Fruit fly (Drosophila melanogaster) whole organism, embryonic: ENCODE data around the gene CG8420.

Source experiments
- Antp ChIP-seq: fragments of 200-800 bp; sonication (Bioruptor generic); optimal IDR thresholded peaks from 3 replicates; lab custom pipeline; 2016; ENCODE audit warnings: missing biosample characterization, missing genetic modification characterization
- CG10321 ChIP-seq: fragments of 200-800 bp; sonication (Bioruptor generic); IDR thresholded peaks from 2 replicates; pipeline ENCODE4 v1.3.6; 2022; ENCODE audit warnings: missing biosample characterization, missing genetic modification characterization
- CG10431 ChIP-seq: fragments of 200-800 bp; sonication (Bioruptor generic); optimal IDR thresholded peaks from 3 replicates; lab custom pipeline; 2018; ENCODE audit warnings: missing biosample characterization, mild to moderate bottlenecking, missing genetic modification characterization
- CG12744 ChIP-seq: fragments of 200-800 bp; sonication (Bioruptor generic); optimal IDR thresholded peaks from 2 replicates; lab custom pipeline; 2016; ENCODE audit warnings: missing biosample characterization, missing genetic modification characterization
- CG13775 ChIP-seq: fragments of 200-800 bp; sonication (Bioruptor generic); optimal IDR thresholded peaks from 3 replicates; lab custom pipeline; 2017; ENCODE audit warnings: missing biosample characterization, mild to moderate bottlenecking, missing genetic modification characterization
- CG14050 ChIP-seq: fragments of 200-800 bp; sonication (Bioruptor generic); IDR thresholded peaks from 3 replicates; pipeline ENCODE4 v1.3.6; 2022; ENCODE audit warnings: missing biosample characterization, missing genetic modification characterization
- CG14667 ChIP-seq: fragments of 200-800 bp; sonication (Bioruptor generic); IDR thresholded peaks from 2 replicates; pipeline ENCODE4 v1.3.6; 2022; ENCODE audit warnings: missing biosample characterization, missing genetic modification characterization
- CG15011 ChIP-seq: fragments of 200-800 bp; sonication (Bioruptor generic); optimal IDR thresholded peaks from 3 replicates; lab custom pipeline; 2018; ENCODE audit warnings: missing biosample characterization, mild to moderate bottlenecking, missing genetic modification characterization
- CG17359 ChIP-seq: fragments of 200-800 bp; sonication (Bioruptor generic); optimal IDR thresholded peaks from 3 replicates; lab custom pipeline; 2018; ENCODE audit warnings: missing biosample characterization, mild to moderate bottlenecking, missing genetic modification characterization, moderate library complexity
- CG17612 ChIP-seq: fragments of 200-800 bp; sonication (Bioruptor generic); IDR thresholded peaks from 2 replicates; pipeline ENCODE4 v1.3.6; 2022; ENCODE audit warnings: missing biosample characterization, missing genetic modification characterization
- CG17912 ChIP-seq: fragments of 200-800 bp; sonication (Bioruptor generic); optimal IDR thresholded peaks from 2 replicates; lab custom pipeline; 2018; ENCODE audit warnings: missing biosample characterization, mild to moderate bottlenecking, missing genetic modification characterization
- CG1832 ChIP-seq: fragments of 200-800 bp; sonication (Bioruptor generic); optimal IDR thresholded peaks from 2 replicates; lab custom pipeline; 2017; ENCODE audit warnings: missing biosample characterization, mild to moderate bottlenecking, missing genetic modification characterization, inconsistent platforms
- CG2199 ChIP-seq: fragments of 200-800 bp; sonication (Bioruptor generic); IDR thresholded peaks from 3 replicates; pipeline ENCODE4 v1.3.6; 2022; ENCODE audit warnings: missing biosample characterization, missing genetic modification characterization
- CG2678 ChIP-seq: fragments of 200-800 bp; sonication (Bioruptor generic); optimal IDR thresholded peaks from 3 replicates; lab custom pipeline; 2019; ENCODE audit warnings: missing biosample characterization, mild to moderate bottlenecking, missing genetic modification characterization, moderate library complexity
- CG3995 ChIP-seq: fragments of 200-800 bp; sonication (Bioruptor generic); optimal IDR thresholded peaks from 3 replicates; lab custom pipeline; 2016; ENCODE audit warnings: missing biosample characterization, missing genetic modification characterization
- CG4707 ChIP-seq: fragments of 200-800 bp; sonication (Bioruptor generic); optimal IDR thresholded peaks from 2 replicates; lab custom pipeline; 2018; ENCODE audit warnings: missing biosample characterization, mild to moderate bottlenecking, missing genetic modification characterization, moderate library complexity
- CG8388 ChIP-seq: fragments of 200-800 bp; sonication (Bioruptor generic); optimal IDR thresholded peaks from 2 replicates; lab custom pipeline; 2019; ENCODE audit warnings: missing biosample characterization, mild to moderate bottlenecking, missing genetic modification characterization, moderate library complexity
- CG8478 ChIP-seq: fragments of >200 bp; optimal IDR thresholded peaks from 2 replicates; lab custom pipeline; 2018
- CG9932 ChIP-seq: fragments of 200-800 bp; sonication (Bioruptor generic); IDR thresholded peaks from 2 replicates; pipeline ENCODE4 v1.3.6; 2022; ENCODE audit warnings: missing biosample characterization, missing genetic modification characterization
- Chrac-16 ChIP-seq: fragments of 200-800 bp; sonication (Bioruptor generic); optimal IDR thresholded peaks from 3 replicates; lab custom pipeline; 2016; ENCODE audit warnings: missing biosample characterization, missing genetic modification characterization
- D19A ChIP-seq: fragments of 200-800 bp; optimal IDR thresholded peaks from 3 replicates; lab custom pipeline; 2019; ENCODE audit warnings: missing biosample characterization, mild to moderate bottlenecking, missing genetic modification characterization, moderate library complexity
- Deaf1 ChIP-seq: fragments of 200-800 bp; optimal IDR thresholded peaks from 3 replicates; lab custom pipeline; 2019; ENCODE audit warnings: missing biosample characterization, mild to moderate bottlenecking, missing genetic modification characterization, moderate library complexity
- Dref ChIP-seq: fragments of 200-800 bp; sonication (Bioruptor generic); IDR thresholded peaks from 2 replicates; pipeline ENCODE4 v1.3.6; 2022; ENCODE audit warnings: missing biosample characterization, missing genetic modification characterization
- Ets97D ChIP-seq: fragments of 200-800 bp; sonication (Bioruptor generic); optimal IDR thresholded peaks from 3 replicates; lab custom pipeline; 2016; ENCODE audit warnings: missing biosample characterization, missing genetic modification characterization
- Hr3 ChIP-seq: fragments of 200-800 bp; sonication (Bioruptor generic); optimal IDR thresholded peaks from 3 replicates; lab custom pipeline; 2016; ENCODE audit warnings: missing biosample characterization, missing genetic modification characterization
- Lpt ChIP-seq: fragments of >200 bp; optimal IDR thresholded peaks from 2 replicates; lab custom pipeline; 2018; ENCODE audit warnings: missing biosample characterization, missing genetic modification characterization
- Med ChIP-seq: fragments of 200-800 bp; sonication (Bioruptor generic); peaks from one replicate; lab custom pipeline; 2016; ENCODE audit warnings: missing biosample characterization, missing genetic modification characterization, mild to moderate bottlenecking, inconsistent platforms, moderate library complexity
- Mes4 ChIP-seq: fragments of 200-800 bp; sonication (Bioruptor generic); optimal IDR thresholded peaks from 2 replicates; lab custom pipeline; 2016; ENCODE audit warnings: missing biosample characterization, missing genetic modification characterization
- Nf-YC ChIP-seq: fragments of 200-800 bp; optimal IDR thresholded peaks from 3 replicates; lab custom pipeline; 2019; ENCODE audit warnings: missing biosample characterization, mild to moderate bottlenecking, missing genetic modification characterization, moderate library complexity
- Ssrp ChIP-seq: fragments of 200-800 bp; sonication (Bioruptor generic); optimal IDR thresholded peaks from 2 replicates; lab custom pipeline; 2018; ENCODE audit warnings: missing biosample characterization, mild to moderate bottlenecking, missing genetic modification characterization, moderate library complexity
- TFAM ChIP-seq: fragments of 200-800 bp; sonication (Bioruptor generic); optimal IDR thresholded peaks from 2 replicates; lab custom pipeline; 2017; ENCODE audit warnings: missing biosample characterization, missing genetic modification characterization, inconsistent platforms
- Xrp1 ChIP-seq: fragments of 200-800 bp; sonication (Bioruptor generic); IDR thresholded peaks from 2 replicates; pipeline ENCODE4 v1.3.6; 2022; ENCODE audit warnings: missing biosample characterization, missing genetic modification characterization
- ac ChIP-seq: fragments of 200-800 bp; sonication (Bioruptor generic); optimal IDR thresholded peaks from 3 replicates; lab custom pipeline; 2017; ENCODE audit warnings: missing biosample characterization, mild to moderate bottlenecking, missing genetic modification characterization
- chn ChIP-seq: fragments of 200-800 bp; sonication (Bioruptor generic); optimal IDR thresholded peaks from 2 replicates; lab custom pipeline; 2016; ENCODE audit warnings: missing biosample characterization, missing genetic modification characterization
- esg ChIP-seq: fragments of 200-800 bp; sonication (Bioruptor generic); conservative IDR thresholded peaks from 2 replicates; pipeline ENCODE4 v1.3.6; 2022; ENCODE audit warnings: missing biosample characterization, missing genetic modification characterization
- exex ChIP-seq: fragments of 200-800 bp; sonication (Bioruptor generic); optimal IDR thresholded peaks from 4 replicates; lab custom pipeline; 2018; ENCODE audit warnings: missing biosample characterization, mild to moderate bottlenecking, missing genetic modification characterization, moderate library complexity
- jing ChIP-seq: fragments of 200-800 bp; sonication (Bioruptor generic); optimal IDR thresholded peaks from 2 replicates; lab custom pipeline; 2018; ENCODE audit warnings: missing biosample characterization, mild to moderate bottlenecking, missing genetic modification characterization
- lola ChIP-seq, 3 experiments: fragments of >200 bp in 2 of 3; fragments of 200-800 bp in 1 of 3; sonication (Bioruptor generic) in 1 of 3; optimal IDR thresholded peaks; 2 replicates each; lab custom pipeline; 2017 to 2019; ENCODE audit warnings: missing biosample characterization in 3 of 3, missing genetic modification characterization in 3 of 3, mild to moderate bottlenecking in 1 of 3, moderate library complexity in 1 of 3
- mirr ChIP-seq: fragments of 200-800 bp; sonication (Bioruptor generic); optimal IDR thresholded peaks from 3 replicates; lab custom pipeline; 2018; ENCODE audit warnings: missing biosample characterization, mild to moderate bottlenecking, missing genetic modification characterization
- nom ChIP-seq: fragments of 200-800 bp; sonication (Bioruptor generic); optimal IDR thresholded peaks from 2 replicates; lab custom pipeline; 2017; ENCODE audit warnings: missing biosample characterization, missing genetic modification characterization, mild to moderate bottlenecking, moderate library complexity, missing genetic modification reagents
- sna ChIP-seq: fragments of 200-800 bp; sonication (Bioruptor generic); IDR thresholded peaks from 2 replicates; pipeline ENCODE4 v1.3.6; 2022; ENCODE audit warnings: missing biosample characterization, missing genetic modification characterization; ENCODE audit not compliant: partially characterized antibody
- tin ChIP-seq: fragments of 200-800 bp; sonication (Bioruptor generic); optimal IDR thresholded peaks from 3 replicates; lab custom pipeline; 2016; ENCODE audit warnings: missing biosample characterization, missing genetic modification characterization
- wor ChIP-seq: fragments of 200-800 bp; sonication (Bioruptor generic); IDR thresholded peaks from 2 replicates; pipeline ENCODE4 v1.3.6; 2022; ENCODE audit warnings: missing biosample characterization, missing genetic modification characterization

CG8420 gene

dm6 chr3R:9224807-9225206 lies 21.6 kb upstream of the CG8420 start (continued):
- TF ChIP-seq CG17912 (no peak), Chrac-16 (peak; percentile 71), CG9932 (peak; percentile 41), wor (GFP tag; lab: Robert Waterston, UW) (peak; percentile 57), Antp (GFP tag; lab: Kevin White, UChicago) (peak; percentile 17), CG15011 (GFP tag; lab: Kevin White, UChicago) (no peak), tin (GFP tag; lab: Kevin White, UChicago) (peak; percentile 76), Deaf1 (tag; lab: Kevin White, UChicago) (peak; percentile 61), jing (GFP tag; lab: Kevin White, UChicago) (no peak), Lpt (GFP tag; lab: Kevin White, UChicago) (no peak), Mes4 (peak; percentile 42), CG2678 (tag; lab: Kevin White, UChicago) (peak; percentile 65), TFAM (GFP tag; lab: Kevin White, UChicago) (no peak), CG13775 (peak; percentile 32), CG17612 (GFP tag; lab: Robert Waterston, UW) (no peak), mirr (GFP tag; lab: Kevin White, UChicago) (no peak), CG4707 (GFP tag; lab: Kevin White, UChicago) (no peak), Med (GFP tag; lab: Kevin White, UChicago) (peak; percentile 67), exex (tag; lab: Kevin White, UChicago) (no peak), CG10431 (GFP tag; lab: Kevin White, UChicago) (no peak), CG8478 (no peak), lola (GFP tag; optimal IDR thresholded peaks at IDR 0.05; lab: Kevin White, UChicago) (peak in 1 of 3 experiments; percentile 53), CG14667 (peak; percentile 61; the same call in 1 of the 2 replicates), Ets97D (GFP tag; lab: Kevin White, UChicago) (peak; percentile 5), ac (GFP tag; lab: Kevin White, UChicago) (no peak), CG3995 (GFP tag; lab: Kevin White, UChicago) (no peak), chn (GFP tag; lab: Kevin White, UChicago) (peak; percentile 32), esg (GFP tag; lab: Robert Waterston, UW) (peak; percentile 60), Dref (GFP tag; lab: Robert Waterston, UW) (no peak), Ssrp (tag; lab: Kevin White, UChicago) (peak; percentile 70)

- TF ChIP-seq Nf-YC (tag; lab: Kevin White, UChicago): no peak
- TF ChIP-seq Hr3 (GFP tag; lab: Kevin White, UChicago): no peak
- no peak for TF ChIP-seq CG8388 (GFP tag; lab: Kevin White, UChicago)
- TF ChIP-seq CG1832 (GFP tag; lab: Kevin White, UChicago): peak; percentile 80
- TF ChIP-seq CG2199 (GFP tag; lab: Robert Waterston, UW): 0 out of 3 replicates have a peak, but pooled peaks have one; percentile 18
- TF ChIP-seq D19A (tag; lab: Kevin White, UChicago): no peak
- no peak for TF ChIP-seq CG14050
- peak; percentile 40; the same call in 1 of the 2 replicates for TF ChIP-seq CG10321 (GFP tag; lab: Robert Waterston, UW)
- no peak for TF ChIP-seq sna (GFP tag; lab: Robert Waterston, UW)
- TF ChIP-seq wor (GFP tag; lab: Robert Waterston, UW): no peak
- no peak for TF ChIP-seq CG12744 (GFP tag; lab: Kevin White, UChicago)
- peak; percentile 20 for TF ChIP-seq nom (GFP tag; lab: Kevin White, UChicago)
- TF ChIP-seq Xrp1 (GFP tag; lab: Robert Waterston, UW): peak; percentile 34; the same call in 1 of the 2 replicates
- TF ChIP-seq CG17359 (tag; lab: Kevin White, UChicago): peak; percentile 33
Measured at dm6 chr3R:9226146-9226545, 20.3 kb upstream of the CG8420 start.
